Worm (Caenorhabditis elegans) whole organism, mixed stage, embryonic: ENCODE measurements around the gene faxc-2.

Source experiments
- lin-13 ChIP-seq: fragments of 150-350 bp; optimal IDR thresholded peaks from 2 replicates; lab custom pipeline; 2014; ENCODE audit warnings: missing biosample characterization, missing genetic modification characterization
- lsy-2 ChIP-seq: fragments of 150-350 bp; optimal IDR thresholded peaks from 2 replicates; lab custom pipeline; 2014; ENCODE audit warnings: missing biosample characterization, missing genetic modification characterization
- nhr-28 ChIP-seq: fragments of 150-350 bp; optimal IDR thresholded peaks from 2 replicates; lab custom pipeline; 2014; ENCODE audit warnings: missing biosample characterization, missing genetic modification characterization
- unc-62 ChIP-seq: fragments of 150-350 bp; optimal IDR thresholded peaks from 2 replicates; lab custom pipeline; 2014; ENCODE audit warnings: missing biosample characterization, missing genetic modification reagents, missing genetic modification characterization

DNA sequence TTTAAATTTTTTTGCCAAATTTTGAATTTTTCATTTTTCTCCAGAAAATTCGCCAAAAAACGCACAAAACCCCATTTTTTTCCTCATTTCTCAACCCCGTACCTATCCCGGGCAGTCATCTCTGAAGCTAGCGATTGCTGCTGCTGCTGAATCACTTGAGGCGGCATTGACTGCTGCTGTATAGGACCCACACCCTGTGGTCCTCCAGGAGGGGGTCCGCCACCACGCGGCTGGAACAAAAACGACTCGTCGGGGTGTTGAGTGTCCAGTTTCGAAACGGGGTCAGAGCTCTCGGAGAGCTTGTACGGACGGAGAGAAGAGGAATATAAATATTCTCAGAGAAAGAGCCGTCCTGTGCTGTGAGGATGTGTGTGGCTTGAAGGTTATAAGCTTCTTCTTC is 21.3 kb downstream of the faxc-2 start, which contains the start of gene sam-10:
- TF ChIP-seq unc-62 (no peak), lin-13 (tag; lab: Kevin White, UChicago) (no peak), lsy-2 (tag; lab: Kevin White, UChicago) (no peak), nhr-28 (tag; lab: Kevin White, UChicago) (no peak)
